Fruit fly (Drosophila melanogaster) whole organism, embryonic: Measurements from ENCODE around the gene me31B.

Experiments
- ATbp ChIP-seq: fragments of 200-800 bp; sonication (Bioruptor generic); optimal IDR thresholded peaks from 2 replicates; lab custom pipeline; 2017; ENCODE audit warnings: missing biosample characterization, mild to moderate bottlenecking, missing genetic modification characterization, missing genetic modification reagents
- Adf1 ChIP-seq: fragments of 200-800 bp; sonication (Bioruptor generic); IDR thresholded peaks from 2 replicates; pipeline ENCODE4 v1.3.6; 2022; ENCODE audit warnings: missing biosample characterization, missing genetic modification characterization
- Blimp-1 ChIP-seq: fragments of 200-800 bp; sonication (Bioruptor generic); optimal IDR thresholded peaks from 3 replicates; lab custom pipeline; 2018; ENCODE audit warnings: missing biosample characterization, missing genetic modification characterization, mild to moderate bottlenecking, moderate library complexity, missing genetic modification reagents
- CG10267 ChIP-seq: fragments of 200-800 bp; sonication (Bioruptor generic); optimal IDR thresholded peaks from 2 replicates; lab custom pipeline; 2018; ENCODE audit warnings: missing biosample characterization, mild to moderate bottlenecking, missing genetic modification characterization, moderate library complexity
- CG10654 ChIP-seq: fragments of 200-800 bp; sonication (Bioruptor generic); optimal IDR thresholded peaks from 2 replicates; lab custom pipeline; 2016; ENCODE audit warnings: missing biosample characterization, missing genetic modification characterization
- CG12769 ChIP-seq: fragments of 200-800 bp; sonication (Bioruptor generic); optimal IDR thresholded peaks from 2 replicates; lab custom pipeline; 2019; ENCODE audit warnings: missing biosample characterization, mild to moderate bottlenecking, missing genetic modification characterization, moderate library complexity
- CG13287 ChIP-seq: fragments of 200-800 bp; sonication (Bioruptor generic); IDR thresholded peaks from 2 replicates; pipeline ENCODE4 v1.3.6; 2022; ENCODE audit warnings: missing biosample characterization, missing genetic modification characterization; ENCODE audit not compliant: partially characterized antibody
- CG14014 ChIP-seq: fragments of 200-800 bp; sonication (Bioruptor generic); IDR thresholded peaks from 2 replicates; pipeline ENCODE4 v1.3.6; 2022; ENCODE audit warnings: missing biosample characterization, missing genetic modification characterization
- CG14710 ChIP-seq: fragments of 200-800 bp; sonication (Bioruptor generic); optimal IDR thresholded peaks from 3 replicates; lab custom pipeline; 2019; ENCODE audit warnings: missing biosample characterization, mild to moderate bottlenecking, missing genetic modification characterization, moderate library complexity
- CG15073 ChIP-seq: fragments of 200-800 bp; sonication (Bioruptor generic); optimal IDR thresholded peaks from 2 replicates; lab custom pipeline; 2016; ENCODE audit warnings: missing biosample characterization, missing genetic modification characterization
- CG15601 ChIP-seq: fragments of 200-800 bp; sonication (Bioruptor generic); optimal IDR thresholded peaks from 3 replicates; lab custom pipeline; 2019; ENCODE audit warnings: missing biosample characterization, mild to moderate bottlenecking, missing genetic modification characterization, moderate library complexity
- CG2712 ChIP-seq: fragments of 200-800 bp; optimal IDR thresholded peaks from 3 replicates; lab custom pipeline; 2019; ENCODE audit warnings: missing biosample characterization, mild to moderate bottlenecking, missing genetic modification characterization, moderate library complexity
- CG30020 ChIP-seq: fragments of 200-800 bp; optimal IDR thresholded peaks from 2 replicates; lab custom pipeline; 2019; ENCODE audit warnings: missing biosample characterization, mild to moderate bottlenecking, missing genetic modification characterization, moderate library complexity
- CG33213 ChIP-seq: fragments of 200-800 bp; sonication (Bioruptor generic); optimal IDR thresholded peaks from 3 replicates; lab custom pipeline; 2016; ENCODE audit warnings: missing biosample characterization, missing genetic modification characterization
- CG4617 ChIP-seq: fragments of 200-800 bp; sonication (Bioruptor generic); optimal IDR thresholded peaks from 3 replicates; lab custom pipeline; 2016; ENCODE audit warnings: missing biosample characterization, missing genetic modification characterization, borderline replicate concordance
- CG6689 ChIP-seq: fragments of 200-800 bp; sonication (Bioruptor generic); IDR thresholded peaks from 2 replicates; pipeline ENCODE4 v1.3.6; 2022; ENCODE audit warnings: missing biosample characterization, missing genetic modification characterization
- CG9437 ChIP-seq: fragments of 200-800 bp; sonication (Bioruptor generic); optimal IDR thresholded peaks from 2 replicates; lab custom pipeline; 2018; ENCODE audit warnings: missing biosample characterization, mild to moderate bottlenecking, missing genetic modification characterization
- CG9797 ChIP-seq: fragments of 200-800 bp; sonication (Bioruptor generic); optimal IDR thresholded peaks from 3 replicates; lab custom pipeline; 2018; ENCODE audit warnings: missing biosample characterization, mild to moderate bottlenecking, missing genetic modification characterization
- Dp ChIP-seq: fragments of 200-800 bp; sonication (Bioruptor generic); optimal IDR thresholded peaks from 2 replicates; lab custom pipeline; 2018; ENCODE audit warnings: missing biosample characterization, mild to moderate bottlenecking, missing genetic modification characterization, moderate library complexity
- GATAe ChIP-seq: fragments of 200-800 bp; sonication (Bioruptor generic); conservative IDR thresholded peaks from 2 replicates; pipeline ENCODE4 v1.3.6; 2022; ENCODE audit warnings: missing biosample characterization, missing genetic modification characterization
- HLH4C ChIP-seq: fragments of 200-800 bp; sonication (Bioruptor generic); IDR thresholded peaks from 3 replicates; pipeline ENCODE4 v1.3.6; 2022; ENCODE audit warnings: missing biosample characterization, missing genetic modification characterization; ENCODE audit not compliant: partially characterized antibody
- HLH54F ChIP-seq: fragments of 200-800 bp; sonication (Bioruptor generic); optimal IDR thresholded peaks from 3 replicates; lab custom pipeline; 2016; ENCODE audit warnings: missing biosample characterization, missing genetic modification characterization
- MESR4 ChIP-seq: fragments of 200-800 bp; sonication (Bioruptor generic); optimal IDR thresholded peaks from 2 replicates; lab custom pipeline; 2018; ENCODE audit warnings: missing biosample characterization, mild to moderate bottlenecking, missing genetic modification characterization, moderate library complexity
- PHDP ChIP-seq: fragments of 200-800 bp; sonication (Bioruptor generic); optimal IDR thresholded peaks from 3 replicates; lab custom pipeline; 2018; ENCODE audit warnings: missing biosample characterization, mild to moderate bottlenecking, missing genetic modification characterization, moderate library complexity
- Pdp1 ChIP-seq, 2 experiments: fragments of 200-800 bp; sonication (Bioruptor generic); optimal IDR thresholded peaks; 3 replicates each; lab custom pipeline; 2016; ENCODE audit warnings: missing biosample characterization in 2 of 2, missing genetic modification characterization in 2 of 2, mild to moderate bottlenecking in 1 of 2, moderate library complexity in 1 of 2
- Rx ChIP-seq: fragments of 200-800 bp; sonication (Bioruptor generic); IDR thresholded peaks from 2 replicates; pipeline ENCODE4 v1.3.6; 2022; ENCODE audit warnings: missing biosample characterization, missing genetic modification characterization
- Taf1 ChIP-seq: fragments of 200-800 bp; sonication (Bioruptor generic); IDR thresholded peaks from 2 replicates; pipeline ENCODE4 v1.3.6; 2022; ENCODE audit warnings: missing biosample characterization, missing genetic modification characterization
- Xbp1 ChIP-seq: fragments of 200-800 bp; sonication (Bioruptor generic); optimal IDR thresholded peaks from 3 replicates; lab custom pipeline; 2016; ENCODE audit warnings: missing biosample characterization, mild to moderate bottlenecking, missing genetic modification characterization
- YL-1 ChIP-seq: fragments of 200-800 bp; sonication (Bioruptor generic); optimal IDR thresholded peaks from 3 replicates; lab custom pipeline; 2017; ENCODE audit warnings: missing biosample characterization, mild to moderate bottlenecking, missing genetic modification characterization
- ab ChIP-seq: fragments of 200-800 bp; sonication (Bioruptor generic); optimal IDR thresholded peaks from 2 replicates; lab custom pipeline; 2016; ENCODE audit warnings: missing biosample characterization, missing genetic modification characterization
- al ChIP-seq: fragments of 200-800 bp; sonication (Bioruptor generic); IDR thresholded peaks from 2 replicates; pipeline ENCODE4 v1.3.6; 2022; ENCODE audit warnings: missing biosample characterization, missing genetic modification characterization
- aop ChIP-seq: fragments of 200-800 bp; sonication (Bioruptor generic); IDR thresholded peaks from 2 replicates; pipeline ENCODE4 v1.3.6; 2022; ENCODE audit warnings: missing biosample characterization, missing genetic modification characterization
- cg ChIP-seq: fragments of 200-800 bp; sonication (Bioruptor generic); optimal IDR thresholded peaks from 3 replicates; lab custom pipeline; 2019; ENCODE audit warnings: missing biosample characterization, mild to moderate bottlenecking, missing genetic modification characterization, moderate library complexity
- eve ChIP-seq, 2 experiments: fragments of >200 bp; optimal IDR thresholded peaks; 2 replicates each; lab custom pipeline; 2017; ENCODE audit warnings: missing biosample characterization in 2 of 2, missing genetic modification characterization in 2 of 2
- gfzf ChIP-seq: fragments of 200-800 bp; sonication (Bioruptor generic); optimal IDR thresholded peaks from 2 replicates; lab custom pipeline; 2016; ENCODE audit warnings: missing biosample characterization, mild to moderate bottlenecking, missing genetic modification characterization, moderate library complexity
- kah ChIP-seq: fragments of 200-800 bp; sonication (Bioruptor generic); optimal IDR thresholded peaks from 2 replicates; lab custom pipeline; 2018; ENCODE audit warnings: missing biosample characterization, mild to moderate bottlenecking, missing genetic modification characterization
- klu ChIP-seq: fragments of 200-800 bp; sonication (Bioruptor generic); IDR thresholded peaks from 2 replicates; pipeline ENCODE4 v1.3.6; 2022; ENCODE audit warnings: missing biosample characterization, missing genetic modification characterization
- lbe ChIP-seq: fragments of 200-800 bp; sonication (Bioruptor generic); optimal IDR thresholded peaks from 2 replicates; lab custom pipeline; 2016; ENCODE audit warnings: missing biosample characterization, mild to moderate bottlenecking, missing genetic modification characterization
- nerfin-1 ChIP-seq: fragments of 200-800 bp; sonication (Bioruptor generic); optimal IDR thresholded peaks from 3 replicates; lab custom pipeline; 2019; ENCODE audit warnings: missing biosample characterization, mild to moderate bottlenecking, missing genetic modification characterization, moderate library complexity
- pzg ChIP-seq: fragments of 200-800 bp; sonication (Bioruptor generic); optimal IDR thresholded peaks from 3 replicates; lab custom pipeline; 2018; ENCODE audit warnings: missing biosample characterization, mild to moderate bottlenecking, missing genetic modification characterization, moderate library complexity
- row ChIP-seq: fragments of 200-800 bp; sonication (Bioruptor generic); IDR thresholded peaks from 3 replicates; pipeline ENCODE4 v1.3.6; 2022; ENCODE audit warnings: missing biosample characterization, missing genetic modification characterization
- salm ChIP-seq: fragments of 200-800 bp; sonication (Bioruptor generic); optimal IDR thresholded peaks from 2 replicates; lab custom pipeline; 2018; ENCODE audit warnings: missing biosample characterization, mild to moderate bottlenecking, missing genetic modification characterization
- scrt ChIP-seq: fragments of 200-800 bp; sonication (Bioruptor generic); optimal IDR thresholded peaks from 2 replicates; lab custom pipeline; 2018; ENCODE audit warnings: missing biosample characterization, mild to moderate bottlenecking, missing genetic modification characterization, moderate library complexity
- sd ChIP-seq: fragments of 200-800 bp; sonication (Bioruptor generic); optimal IDR thresholded peaks from 3 replicates; lab custom pipeline; 2018; ENCODE audit warnings: missing biosample characterization, mild to moderate bottlenecking, missing genetic modification characterization, moderate library complexity
- sens ChIP-seq: fragments of 200-800 bp; sonication (Bioruptor generic); peaks from one replicate; lab custom pipeline; 2016; ENCODE audit warnings: missing biosample characterization, missing genetic modification characterization
- slp2 ChIP-seq: fragments of 200-800 bp; sonication (Bioruptor generic); optimal IDR thresholded peaks from 2 replicates; lab custom pipeline; 2016; ENCODE audit warnings: missing biosample characterization, missing genetic modification characterization
- sr ChIP-seq: fragments of 200-800 bp; sonication (Bioruptor generic); IDR thresholded peaks from 3 replicates; pipeline ENCODE4 v1.3.6; 2022; ENCODE audit warnings: missing biosample characterization, missing genetic modification characterization
- stwl ChIP-seq: fragments of 200-800 bp; sonication (Bioruptor generic); optimal IDR thresholded peaks from 3 replicates; lab custom pipeline; 2018; ENCODE audit warnings: missing biosample characterization, mild to moderate bottlenecking, missing genetic modification characterization, moderate library complexity
- trem ChIP-seq: fragments of 200-800 bp; optimal IDR thresholded peaks from 3 replicates; lab custom pipeline; 2019; ENCODE audit warnings: missing biosample characterization, mild to moderate bottlenecking, missing genetic modification characterization, moderate library complexity

The me31B gene

dm6 chr2L:10222550-10223231 is 16.4 kb upstream of the me31B start, which contains the start of gene Bcs1:
TSS of gene Bcs1 (plus strand) at chr2L:10222657.
- TF ChIP-seq CG10267 (tag; lab: Kevin White, UChicago) (peak; percentile 9), CG6689 (GFP tag; lab: Robert Waterston, UW) (no peak), CG2712 (peak; percentile 19), scrt (GFP tag; lab: Kevin White, UChicago) (peak; percentile 15), CG15073 (GFP tag; lab: Kevin White, UChicago) (no peak), aop (no peak), pzg (peak; percentile 25), CG30020 (peak; percentile 69), trem (tag; lab: Kevin White, UChicago) (peak; percentile 48), nerfin-1 (tag; lab: Kevin White, UChicago) (peak; percentile 21), MESR4 (GFP tag; lab: Kevin White, UChicago) (peak; percentile 13), stwl (peak; percentile 24), CG9797 (peak; percentile 45), sd (tag; lab: Kevin White, UChicago) (peak; percentile 27), YL-1 (GFP tag; lab: Kevin White, UChicago) (peak; percentile 26), lbe (GFP tag; lab: Kevin White, UChicago) (peak; percentile 62), slp2 (no peak), CG15601 (peak; percentile 15), CG14710 (tag; lab: Kevin White, UChicago) (peak; percentile 15), CG10654 (GFP tag; lab: Kevin White, UChicago) (no peak), Pdp1 (GFP tag; optimal IDR thresholded peaks at IDR 0.05; lab: Kevin White, UChicago) (peak in 1 of 2 experiments; percentile 95), gfzf (GFP tag; lab: Kevin White, UChicago) (peak; percentile 57), CG4617 (peak; percentile 8), CG12769 (no peak), Dp (GFP tag; lab: Kevin White, UChicago) (peak; percentile 26), eve (GFP tag; optimal IDR thresholded peaks at IDR 0.05; lab: Kevin White, UChicago) (peak in 1 of 2 experiments; percentile 69), kah (GFP tag; lab: Kevin White, UChicago) (peak; percentile 91)

- TF ChIP-seq al (no peak), HLH54F (GFP tag; lab: Kevin White, UChicago) (no peak), CG14014 (GFP tag; lab: Robert Waterston, UW) (no peak), sr (GFP tag; lab: Robert Waterston, UW) (no peak), nerfin-1 (tag; lab: Kevin White, UChicago) (peak; percentile 42), CG9437 (no peak), Pdp1 (GFP tag; optimal IDR thresholded peaks at IDR 0.05; lab: Kevin White, UChicago) (no peak), ATbp (GFP tag; lab: Kevin White, UChicago) (no peak), Adf1 (GFP tag; lab: Robert Waterston, UW) (no peak), CG33213 (GFP tag; lab: Kevin White, UChicago) (no peak), row (GFP tag; lab: Robert Waterston, UW) (no peak), PHDP (tag; lab: Kevin White, UChicago) (no peak), Rx (GFP tag; lab: Robert Waterston, UW) (no peak), salm (no peak), GATAe (GFP tag; lab: Robert Waterston, UW) (no peak), Blimp-1 (GFP tag; lab: Kevin White, UChicago) (no peak), Xbp1 (no peak), HLH4C (GFP tag; lab: Robert Waterston, UW) (no peak), MESR4 (GFP tag; lab: Kevin White, UChicago) (peak; percentile 67), cg (GFP tag; lab: Kevin White, UChicago) (peak; percentile 72), ab (GFP tag; lab: Kevin White, UChicago) (no peak), sens (GFP tag; lab: Kevin White, UChicago) (peak; percentile 14), Taf1 (GFP tag; lab: Robert Waterston, UW) (no peak), CG13287 (no peak), klu (GFP tag; lab: Robert Waterston, UW) (no peak)
Observed at dm6 chr2L:10226213-10226723, 12.9 kb upstream of the me31B start.
